Worm (Caenorhabditis elegans) whole organism, young adult: Measurements from ENCODE around the gene math-45.

Source experiments
- C06A6.2 ChIP-seq: fragments of 200-800 bp; sonication (Bioruptor generic); conservative IDR thresholded peaks from 2 replicates; pipeline ENCODE4 v1.3.6; 2022; ENCODE audit warnings: missing genetic modification characterization, missing compliant biosample characterization
- C17E4.6 ChIP-seq: fragments of 200-800 bp; sonication (Bioruptor generic); IDR thresholded peaks from 2 replicates; pipeline ENCODE4 v1.3.6; 2022; ENCODE audit warnings: missing genetic modification reagents, missing genetic modification characterization, missing compliant biosample characterization
- F33H1.4 ChIP-seq: fragments of 200-800 bp; sonication (Bioruptor generic); IDR thresholded peaks from 2 replicates; pipeline ENCODE4 v1.3.6; 2022; ENCODE audit warnings: missing genetic modification reagents, missing genetic modification characterization, missing compliant biosample characterization
- F57A8.1 ChIP-seq: fragments of 200-800 bp; sonication (Bioruptor generic); optimal IDR thresholded peaks from 2 replicates; lab custom pipeline; 2018; ENCODE audit warnings: mild to moderate bottlenecking, missing genetic modification characterization, moderate library complexity, missing compliant biosample characterization
- T26A5.8 ChIP-seq: sonication (generic microtip); optimal IDR thresholded peaks from 2 replicates; lab custom pipeline; 2016; ENCODE audit warnings: missing genetic modification characterization, missing compliant biosample characterization
- Y53F4B.3 ChIP-seq: fragments of 200-800 bp; sonication (Bioruptor generic); IDR thresholded peaks from 2 replicates; pipeline ENCODE4 v1.3.6; 2022; ENCODE audit warnings: missing genetic modification reagents, missing genetic modification characterization, missing compliant biosample characterization
- Y53G8AR.9 ChIP-seq: fragments of 200-800 bp; sonication (Bioruptor generic); conservative IDR thresholded peaks from 2 replicates; pipeline ENCODE4 v1.3.6; 2022; ENCODE audit warnings: missing genetic modification reagents, missing genetic modification characterization, missing compliant biosample characterization
- Y56A3A.18 ChIP-seq: fragments of 200-800 bp; sonication (Bioruptor generic); IDR thresholded peaks from 2 replicates; pipeline ENCODE4 v1.3.6; 2022; ENCODE audit warnings: missing genetic modification reagents, missing genetic modification characterization, missing compliant biosample characterization
- Y67H2A.10 ChIP-seq: fragments of 200-800 bp; sonication (Bioruptor generic); conservative IDR thresholded peaks from 2 replicates; pipeline ENCODE4 v1.3.6; 2022; ENCODE audit warnings: missing genetic modification reagents, missing genetic modification characterization, missing compliant biosample characterization
- Y79H2A.3 ChIP-seq: fragments of 200-800 bp; sonication (Bioruptor generic); conservative IDR thresholded peaks from 2 replicates; pipeline ENCODE4 v1.3.6; 2022; ENCODE audit warnings: missing genetic modification reagents, missing genetic modification characterization, missing compliant biosample characterization
- Y95B8A.8 ChIP-seq: fragments of 200-800 bp; sonication (Bioruptor generic); IDR thresholded peaks from 2 replicates; pipeline ENCODE4 v1.3.6; 2022; ENCODE audit warnings: missing genetic modification reagents, missing genetic modification characterization, missing compliant biosample characterization
- ama-1 ChIP-seq, 3 experiments: fragments of 150-350 bp in 1 of 3; sonication (generic microtip) in 2 of 3; optimal IDR thresholded peaks; 2 replicates each; lab custom pipeline; 2014 to 2018; ENCODE audit warnings: missing biosample characterization in 2 of 3, missing genetic modification characterization in 2 of 3, missing genetic modification reagents in 2 of 3
- aptf-2 ChIP-seq: fragments of 200-800 bp; sonication (Bioruptor generic); conservative IDR thresholded peaks from 2 replicates; pipeline ENCODE4 v1.3.6; 2022; ENCODE audit warnings: missing genetic modification reagents, missing genetic modification characterization, missing compliant biosample characterization
- aptf-3 ChIP-seq: fragments of 200-800 bp; sonication (Bioruptor generic); IDR thresholded peaks from 2 replicates; pipeline ENCODE4 v1.3.6; 2022; ENCODE audit warnings: missing genetic modification characterization, missing compliant biosample characterization
- attf-3 ChIP-seq: fragments of 200-800 bp; sonication (Bioruptor generic); conservative IDR thresholded peaks from 2 replicates; pipeline ENCODE4 v1.3.6; 2022; ENCODE audit warnings: missing genetic modification reagents, missing genetic modification characterization, missing compliant biosample characterization
- attf-5 ChIP-seq: fragments of 200-800 bp; sonication (Bioruptor generic); optimal IDR thresholded peaks from 2 replicates; lab custom pipeline; 2018; ENCODE audit warnings: mild to moderate bottlenecking, missing genetic modification characterization, missing compliant biosample characterization
- bed-2 ChIP-seq: fragments of 200-800 bp; sonication (Bioruptor generic); IDR thresholded peaks from 2 replicates; pipeline ENCODE4 v1.3.6; 2022; ENCODE audit warnings: missing genetic modification reagents, missing genetic modification characterization, missing compliant biosample characterization
- cebp-1 ChIP-seq, 2 experiments: fragments of 200-800 bp in 1 of 2; sonication (Bioruptor generic) in 1 of 2; sonication (generic microtip) in 1 of 2; IDR thresholded peaks in 1 of 2; optimal IDR thresholded peaks in 1 of 2; 2 replicates each; pipeline versions ENCODE4 v1.3.6 to Lab custom; 2017 to 2022; ENCODE audit warnings: missing compliant biosample characterization in 2 of 2, missing genetic modification characterization in 2 of 2, mild to moderate bottlenecking in 1 of 2, missing genetic modification reagents in 1 of 2, moderate library complexity in 1 of 2
- ceh-27 ChIP-seq: fragments of 200-800 bp; sonication (Bioruptor generic); optimal IDR thresholded peaks from 2 replicates; lab custom pipeline; 2018; ENCODE audit warnings: mild to moderate bottlenecking, missing genetic modification characterization, moderate library complexity, missing compliant biosample characterization
- ceh-91 ChIP-seq: fragments of 200-800 bp; sonication (Bioruptor generic); IDR thresholded peaks from 2 replicates; pipeline ENCODE4 v1.3.6; 2022; ENCODE audit warnings: missing genetic modification reagents, missing genetic modification characterization, missing compliant biosample characterization
- dox-1 ChIP-seq: fragments of 200-800 bp; sonication (Bioruptor generic); IDR thresholded peaks from 2 replicates; pipeline ENCODE4 v1.3.6; 2022; ENCODE audit warnings: missing genetic modification reagents, missing genetic modification characterization, missing compliant biosample characterization
- egl-44 ChIP-seq: fragments of 200-800 bp; sonication (Bioruptor generic); IDR thresholded peaks from 2 replicates; pipeline ENCODE4 v1.3.6; 2022; ENCODE audit warnings: missing genetic modification reagents, missing genetic modification characterization, missing compliant biosample characterization
- egrh-3 ChIP-seq: fragments of 200-800 bp; sonication (Bioruptor generic); IDR thresholded peaks from 2 replicates; pipeline ENCODE4 v1.3.6; 2022; ENCODE audit warnings: missing genetic modification reagents, missing genetic modification characterization, missing compliant biosample characterization
- ekl-4 ChIP-seq: fragments of 200-800 bp; sonication (Bioruptor generic); IDR thresholded peaks from 2 replicates; pipeline ENCODE4 v1.3.6; 2022; ENCODE audit warnings: missing genetic modification reagents, missing genetic modification characterization, missing compliant biosample characterization
- ets-4 ChIP-seq: fragments of 200-800 bp; sonication (Bioruptor generic); optimal IDR thresholded peaks from 2 replicates; lab custom pipeline; 2018; ENCODE audit warnings: mild to moderate bottlenecking, missing genetic modification characterization, missing compliant biosample characterization
- hmg-20 ChIP-seq: fragments of 200-800 bp; sonication (Bioruptor generic); IDR thresholded peaks from 2 replicates; pipeline ENCODE4 v1.3.6; 2022; ENCODE audit warnings: missing genetic modification reagents, missing genetic modification characterization, missing compliant biosample characterization
- lag-1 ChIP-seq: fragments of 200-800 bp; sonication (Bioruptor generic); IDR thresholded peaks from 2 replicates; pipeline ENCODE4 v1.3.6; 2022; ENCODE audit warnings: missing genetic modification reagents, missing genetic modification characterization, missing compliant biosample characterization
- lin-35 ChIP-seq, 3 experiments: fragments of 150-350 bp in 2 of 3; sonication (generic microtip) in 1 of 3; optimal IDR thresholded peaks; 2 replicates each; lab custom pipeline; 2014 to 2018; ENCODE audit warnings: missing biosample characterization in 3 of 3, missing genetic modification characterization in 3 of 3, missing genetic modification reagents in 3 of 3
- lin-54 ChIP-seq: fragments of 200-800 bp; sonication (Bioruptor generic); optimal IDR thresholded peaks from 2 replicates; lab custom pipeline; 2018; ENCODE audit warnings: mild to moderate bottlenecking, missing genetic modification characterization, missing compliant biosample characterization
- lsy-27 ChIP-seq: sonication (generic microtip); optimal IDR thresholded peaks from 2 replicates; lab custom pipeline; 2017; ENCODE audit warnings: missing genetic modification characterization, mild to moderate bottlenecking, missing compliant biosample characterization, antibody characterized with exemption, missing genotype, borderline replicate concordance; ENCODE audit not compliant: insufficient read depth
- madf-3 ChIP-seq: fragments of 200-800 bp; sonication (Bioruptor generic); IDR thresholded peaks from 2 replicates; pipeline ENCODE4 v1.3.6; 2022; ENCODE audit warnings: missing genetic modification reagents, missing genetic modification characterization, missing compliant biosample characterization
- madf-8 ChIP-seq: fragments of 200-800 bp; sonication (Bioruptor generic); conservative IDR thresholded peaks from 2 replicates; pipeline ENCODE4 v1.3.6; 2022; ENCODE audit warnings: missing genetic modification reagents, missing genetic modification characterization, missing compliant biosample characterization
- nfya-1 ChIP-seq: sonication (generic microtip); optimal IDR thresholded peaks from 2 replicates; lab custom pipeline; 2017; ENCODE audit warnings: antibody characterized with exemption, missing compliant biosample characterization, missing genetic modification characterization, borderline replicate concordance; ENCODE audit not compliant: insufficient read depth
- nfya-2 ChIP-seq: fragments of 200-800 bp; sonication (Bioruptor generic); IDR thresholded peaks from 2 replicates; pipeline ENCODE4 v1.3.6; 2022; ENCODE audit warnings: missing genetic modification reagents, missing genetic modification characterization, missing compliant biosample characterization
- nhr-179 ChIP-seq: sonication (generic microtip); optimal IDR thresholded peaks from 2 replicates; lab custom pipeline; 2016; ENCODE audit warnings: mild to moderate bottlenecking, missing genetic modification characterization, missing compliant biosample characterization
- pbrm-1 ChIP-seq: fragments of 200-800 bp; sonication (Bioruptor generic); IDR thresholded peaks from 2 replicates; pipeline ENCODE4 v1.3.6; 2022; ENCODE audit warnings: missing genetic modification reagents, missing genetic modification characterization, missing compliant biosample characterization
- pha-4 ChIP-seq: fragments of 150-350 bp; sonication (generic microtip); optimal IDR thresholded peaks from 2 replicates; lab custom pipeline; 2014; ENCODE audit warnings: missing biosample characterization, missing genetic modification reagents, missing genetic modification characterization
- rcor-1 ChIP-seq: fragments of 200-800 bp; sonication (Bioruptor generic); IDR thresholded peaks from 2 replicates; pipeline ENCODE4 v1.3.6; 2022; ENCODE audit warnings: missing genetic modification reagents, missing genetic modification characterization, missing compliant biosample characterization
- repo-1 ChIP-seq: sonication (generic microtip); optimal IDR thresholded peaks from 2 replicates; lab custom pipeline; 2017; ENCODE audit warnings: mild to moderate bottlenecking, missing genetic modification characterization, missing compliant biosample characterization
- sdz-38 ChIP-seq: sonication (generic microtip); optimal IDR thresholded peaks from 2 replicates; lab custom pipeline; 2016; ENCODE audit warnings: missing genotype, missing genetic modification characterization, missing compliant biosample characterization
- sea-2 ChIP-seq: fragments of 200-800 bp; sonication (Bioruptor generic); IDR thresholded peaks from 2 replicates; pipeline ENCODE4 v1.3.6; 2022; ENCODE audit warnings: missing genetic modification characterization, missing compliant biosample characterization
- snpc-4 ChIP-seq, 5 experiments: fragments of 150-350 bp in 1 of 5; sonication (generic microtip) in 4 of 5; optimal IDR thresholded peaks; 2 replicates each; lab custom pipeline; 2014 to 2018; ENCODE audit warnings: missing genetic modification characterization in 5 of 5, missing biosample characterization in 3 of 5, antibody characterized with exemption in 2 of 5, mild to moderate bottlenecking in 2 of 5, missing compliant biosample characterization in 2 of 5, missing genotype in 2 of 5, moderate library complexity in 2 of 5, missing genetic modification reagents in 1 of 5
- unc-130 ChIP-seq: sonication (generic microtip); optimal IDR thresholded peaks from 2 replicates; lab custom pipeline; 2016; ENCODE audit warnings: missing genetic modification reagents, missing genetic modification characterization, missing compliant biosample characterization
- unc-62 ChIP-seq: fragments of 150-350 bp; optimal IDR thresholded peaks from 2 replicates; lab custom pipeline; 2014; ENCODE audit warnings: missing biosample characterization, missing genetic modification reagents, missing genetic modification characterization
- ztf-25 ChIP-seq: fragments of 200-800 bp; sonication (Bioruptor generic); IDR thresholded peaks from 2 replicates; pipeline ENCODE4 v1.3.6; 2022; ENCODE audit warnings: missing genetic modification reagents, missing genetic modification characterization, missing compliant biosample characterization

Gene math-45

ce11 chrII:1519867-1520266, 2.6 kb upstream of the math-45 start (continued):
- TF ChIP-seq madf-8 (no peak), T26A5.8 (tag; lab: Kevin White, UChicago) (no peak), aptf-3 (GFP tag; lab: Robert Waterston, UW) (no peak), snpc-4 (GFP tag; optimal IDR thresholded peaks at IDR 0.05; lab: Kevin White, UChicago) (no peak), snpc-4 (tag; optimal IDR thresholded peaks at IDR 0.05; lab: Kevin White, UChicago) (no peak), madf-3 (GFP tag; lab: Robert Waterston, UW) (no peak), nfya-1 (tag; lab: Kevin White, UChicago) (no peak), ztf-25 (GFP tag; lab: Robert Waterston, UW) (peak; percentile 60; the same call in 1 of the 2 replicates), egrh-3 (GFP tag; lab: Robert Waterston, UW) (no peak), aptf-2 (GFP tag; lab: Robert Waterston, UW) (no peak), rcor-1 (GFP tag; lab: Robert Waterston, UW) (no peak), F33H1.4 (GFP tag; lab: Robert Waterston, UW) (no peak), C06A6.2 (GFP tag; lab: Robert Waterston, UW) (no peak; the same call in 1 of the 2 replicates), sdz-38 (tag; lab: Kevin White, UChicago) (no peak), F57A8.1 (no peak), lin-35 (GFP tag; optimal IDR thresholded peaks at IDR 0.05; lab: Kevin White, UChicago) (peak in 1 of 3 experiments; percentile 45), bed-2 (GFP tag; lab: Robert Waterston, UW) (no peak), ets-4 (GFP tag; lab: Kevin White, UChicago) (no peak), attf-3 (0 out of 2 replicates have a peak, but pooled peaks have one; percentile 32), lin-54 (GFP tag; lab: Kevin White, UChicago) (peak; percentile 39), lag-1 (GFP tag; lab: Robert Waterston, UW) (no peak)

- TF ChIP-seq sdz-38 (tag; lab: Kevin White, UChicago) (no peak), ceh-27 (GFP tag; lab: Kevin White, UChicago) (no peak), Y79H2A.3 (GFP tag; lab: Robert Waterston, UW) (no peak), ekl-4 (GFP tag; lab: Robert Waterston, UW) (no peak), Y67H2A.10 (GFP tag; lab: Robert Waterston, UW) (no peak), ets-4 (GFP tag; lab: Kevin White, UChicago) (no peak), rcor-1 (GFP tag; lab: Robert Waterston, UW) (no peak), cebp-1 (GFP tag; IDR thresholded peaks at IDR 0.05; lab: Robert Waterston, UW) (no peak), cebp-1 (tag; optimal IDR thresholded peaks at IDR 0.05; lab: Kevin White, UChicago) (no peak), unc-130 (GFP tag; lab: Kevin White, UChicago) (no peak), F57A8.1 (no peak), madf-8 (no peak), repo-1 (tag; lab: Kevin White, UChicago) (no peak), Y56A3A.18 (GFP tag; lab: Robert Waterston, UW) (no peak), pha-4 (tag; lab: Kevin White, UChicago) (no peak), Y53G8AR.9 (GFP tag; lab: Robert Waterston, UW) (no peak), nfya-2 (GFP tag; lab: Robert Waterston, UW) (no peak), ama-1 (optimal IDR thresholded peaks at IDR 0.05; lab: Kevin White, UChicago) (no peak), ama-1 (GFP tag; optimal IDR thresholded peaks at IDR 0.05; lab: Kevin White, UChicago) (no peak), Y53F4B.3 (GFP tag; lab: Robert Waterston, UW) (no peak)
Measured at ce11 chrII:1518914-1519313, 1.7 kb upstream of the math-45 start, which contains the start of gene Y51H7BR.8. Gene Y51H7BR.8 (plus strand): TSS chrII:1519214.

- TF ChIP-seq dox-1 (GFP tag; lab: Robert Waterston, UW) (no peak), attf-5 (GFP tag; lab: Kevin White, UChicago) (no peak), pbrm-1 (no peak), ceh-91 (no peak), Y95B8A.8 (GFP tag; lab: Robert Waterston, UW) (no peak), nhr-179 (tag; lab: Kevin White, UChicago) (no peak), C17E4.6 (no peak), hmg-20 (GFP tag; lab: Robert Waterston, UW) (no peak), lsy-27 (no peak), unc-62 (GFP tag; lab: Kevin White, UChicago) (no peak), sea-2 (GFP tag; lab: Robert Waterston, UW) (no peak), egl-44 (no peak), rcor-1 (GFP tag; lab: Robert Waterston, UW) (no peak)
Measured at ce11 chrII:1504266-1504665, 13.0 kb downstream of the math-45 start, which contains the start of gene fdgt-1. Gene fdgt-1 (plus strand): TSS chrII:1504566.
